Worm (Caenorhabditis elegans): Measurements from ENCODE around the gene svh-5.

Gene svh-5

DNA sequence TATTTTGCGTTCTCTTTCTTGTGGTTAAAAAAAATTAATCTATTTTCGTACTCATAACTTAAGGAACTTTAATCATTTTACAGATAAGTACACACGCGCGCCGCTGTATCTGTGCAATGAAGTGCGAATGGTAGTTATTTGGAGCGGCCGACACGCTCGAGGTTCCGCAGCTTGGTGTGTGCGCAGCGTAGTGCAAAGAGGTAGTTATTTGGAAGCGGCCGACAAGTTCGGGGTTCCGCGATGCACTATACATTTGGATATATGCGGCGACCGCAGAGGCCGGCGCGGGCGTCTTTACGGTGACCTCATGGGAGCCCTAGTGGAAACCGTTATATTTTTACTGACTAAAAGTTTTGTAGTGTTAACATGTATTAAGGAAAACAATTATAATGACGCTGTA lies 15.0 kb upstream of the svh-5 start:
- TF ChIP-seq ztf-16 (tag; optimal IDR thresholded peaks at IDR 0.05) (no peak), pax-1 (tag; optimal IDR thresholded peaks at IDR 0.05) (no peak), elt-2 (tag; optimal IDR thresholded peaks at IDR 0.05) (no peak), K09A11.1 (tag; optimal IDR thresholded peaks at IDR 0.05; ENCODE audit: insufficient read depth) (no peak), dmd-4 (tag; optimal IDR thresholded peaks at IDR 0.05; ENCODE audit: borderline replicate concordance) (no peak), che-1 (tag; optimal IDR thresholded peaks at IDR 0.05) (no peak), ceh-2 (tag; optimal IDR thresholded peaks at IDR 0.05) (no peak), hlh-8 (tag; optimal IDR thresholded peaks at IDR 0.05) (no peak), F13H6.1 (tag; optimal IDR thresholded peaks at IDR 0.05) (no peak), C08G9.2 (tag; optimal IDR thresholded peaks at IDR 0.05) (no peak)

DNA sequence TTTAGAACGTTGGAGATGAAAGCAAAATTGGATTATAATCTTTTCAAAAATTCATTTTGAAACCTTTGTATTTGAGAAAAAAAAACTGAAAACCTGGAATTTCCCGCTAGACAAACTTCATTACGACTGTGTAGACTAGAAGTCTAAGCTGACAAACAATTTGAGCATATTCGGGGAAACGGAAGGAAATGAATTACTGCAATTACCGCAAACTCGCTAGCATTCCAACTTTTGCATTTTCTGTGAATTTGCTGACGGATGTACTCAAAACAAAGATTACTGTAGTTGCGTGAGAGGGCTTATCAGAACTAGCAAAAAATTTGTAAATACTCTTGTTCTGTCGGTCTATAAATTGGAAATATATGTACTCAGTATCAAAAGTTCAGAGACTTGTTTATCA lies 12.2 kb upstream of the svh-5 start:
- TF ChIP-seq ama-1 (optimal IDR thresholded peaks at IDR 0.05) (no peak), ceh-9 (tag; optimal IDR thresholded peaks at IDR 0.05) (no peak), gmeb-2 (tag; optimal IDR thresholded peaks at IDR 0.05) (no peak), che-1 (tag; optimal IDR thresholded peaks at IDR 0.05) (no peak), fkh-10 (GFP tag; optimal IDR thresholded peaks at IDR 0.05) (no peak), unc-55 (GFP tag; optimal IDR thresholded peaks at IDR 0.05) (no peak)

DNA sequence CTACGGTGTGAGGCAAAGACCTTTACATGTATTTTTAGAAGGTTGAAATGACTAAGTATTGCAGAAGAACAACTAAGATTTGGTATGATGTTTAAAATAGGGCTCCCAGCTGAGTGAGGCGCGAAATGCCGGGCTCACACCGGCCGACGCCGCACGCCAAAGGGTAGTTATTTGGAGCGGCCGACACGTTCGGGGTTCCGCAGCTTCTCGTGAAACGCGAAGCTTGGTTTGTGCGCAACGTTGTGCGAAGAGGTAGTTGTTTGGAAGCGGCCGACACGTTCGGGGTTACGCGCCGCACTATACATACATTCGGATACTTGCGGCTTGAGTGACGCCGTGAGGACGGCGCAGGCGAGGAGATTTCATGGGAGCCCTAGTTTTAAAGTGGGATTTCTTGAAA lies 10.6 kb upstream of the svh-5 start:
- no peak for TF ChIP-seq tbx-7 (tag; optimal IDR thresholded peaks at IDR 0.05)
- no peak for TF ChIP-seq Y22D7AL.16 (tag; optimal IDR thresholded peaks at IDR 0.05)
- no peak for TF ChIP-seq eyg-1 (tag; optimal IDR thresholded peaks at IDR 0.05)
- TF ChIP-seq unc-3 (GFP tag; conservative IDR thresholded peaks at IDR 0.05) = no peak
- TF ChIP-seq unc-3 (tag; optimal IDR thresholded peaks at IDR 0.05) = no peak
- no peak for TF ChIP-seq unc-42 (tag; optimal IDR thresholded peaks at IDR 0.05)
- TF ChIP-seq lin-11 (tag; optimal IDR thresholded peaks at IDR 0.05) = no peak
- no peak for TF ChIP-seq npax-4 (tag; optimal IDR thresholded peaks at IDR 0.05)
- TF ChIP-seq pat-9 (tag; optimal IDR thresholded peaks at IDR 0.05) = no peak
- TF ChIP-seq ets-4 (tag; optimal IDR thresholded peaks at IDR 0.05) = no peak

DNA sequence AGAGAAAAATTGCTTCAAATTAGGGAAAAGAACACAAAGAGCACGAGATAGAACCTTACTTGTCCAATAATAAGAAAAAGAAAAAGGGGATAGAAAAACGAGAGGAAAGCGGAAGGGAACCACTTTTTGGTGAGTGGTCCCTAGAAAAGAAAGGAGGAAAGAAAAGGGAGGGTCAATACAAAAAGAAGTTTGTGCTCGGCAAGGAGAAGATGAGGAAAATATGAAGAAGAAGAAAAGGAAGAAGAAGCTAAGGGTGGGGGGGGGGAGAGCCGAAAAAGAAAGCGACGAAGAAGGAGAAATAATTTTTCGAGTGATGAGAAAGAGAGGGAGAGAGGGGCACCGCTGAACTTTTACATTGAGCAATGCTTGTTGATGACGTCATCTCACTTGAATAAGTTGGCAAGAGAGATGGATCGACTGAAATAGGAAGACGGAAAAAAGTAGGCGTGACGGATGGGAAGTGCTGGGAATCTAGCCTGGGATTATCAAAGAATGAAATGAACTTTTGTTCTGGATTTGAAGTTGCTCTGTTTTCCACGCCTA lies 8.3 kb upstream of the svh-5 start:
- TF ChIP-seq tbx-2 (tag; optimal IDR thresholded peaks at IDR 0.05) (peak; percentile 18), tbx-7 (tag; optimal IDR thresholded peaks at IDR 0.05) (no peak), pros-1 (tag; optimal IDR thresholded peaks at IDR 0.05) (no peak), ceh-24 (tag; optimal IDR thresholded peaks at IDR 0.05) (no peak), hlh-8 (tag; optimal IDR thresholded peaks at IDR 0.05) (no peak), ceh-22 (tag; optimal IDR thresholded peaks at IDR 0.05) (no peak), ceh-31 (tag; optimal IDR thresholded peaks at IDR 0.05) (peak; percentile 41), pag-3 (tag; optimal IDR thresholded peaks at IDR 0.05; ENCODE audit: borderline replicate concordance) (no peak), elt-2 (tag; optimal IDR thresholded peaks at IDR 0.05) (no peak), lin-11 (tag; optimal IDR thresholded peaks at IDR 0.05) (no peak), ama-1 (optimal IDR thresholded peaks at IDR 0.05) (no peak), ceh-18 (tag; optimal IDR thresholded peaks at IDR 0.05) (no peak), unc-42 (tag; optimal IDR thresholded peaks at IDR 0.05) (peak; percentile 79), ceh-19 (GFP tag; optimal IDR thresholded peaks at IDR 0.05) (no peak), nfya-1 (tag; optimal IDR thresholded peaks at IDR 0.05) (peak; percentile 31), Y22D7AL.16 (tag; optimal IDR thresholded peaks at IDR 0.05) (no peak), fkh-6 (tag; optimal IDR thresholded peaks at IDR 0.05) (no peak)

DNA sequence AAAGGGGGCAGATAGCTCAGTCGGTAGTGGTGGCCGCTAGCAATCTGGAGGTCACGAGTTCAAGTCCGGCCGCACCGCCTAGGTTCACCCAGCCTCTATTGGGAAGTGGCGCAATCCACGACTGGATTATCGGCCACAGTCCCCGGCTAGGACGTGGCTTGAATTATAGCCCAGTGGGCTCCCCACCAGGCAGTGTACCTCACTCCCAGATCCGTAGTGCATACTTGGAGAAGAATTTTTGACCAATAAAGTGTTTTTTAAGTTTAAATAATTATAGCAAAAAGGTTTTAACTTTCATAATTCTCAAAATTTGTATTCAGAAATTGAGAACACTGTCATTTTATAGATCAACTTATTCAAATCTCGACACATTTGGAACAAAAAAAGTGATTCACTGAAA lies 7.8 kb upstream of the svh-5 start:
- TF ChIP-seq unc-86 (tag; optimal IDR thresholded peaks at IDR 0.05) (no peak), hlh-13 (GFP tag; optimal IDR thresholded peaks at IDR 0.05) (no peak), ceh-31 (tag; optimal IDR thresholded peaks at IDR 0.05) (no peak), ceh-2 (tag; optimal IDR thresholded peaks at IDR 0.05) (no peak), K09A11.1 (tag; optimal IDR thresholded peaks at IDR 0.05; ENCODE audit: insufficient read depth) (no peak), lin-11 (tag; optimal IDR thresholded peaks at IDR 0.05) (no peak), tbx-7 (tag; optimal IDR thresholded peaks at IDR 0.05) (no peak), pha-2 (tag; optimal IDR thresholded peaks at IDR 0.05) (no peak), eyg-1 (tag; optimal IDR thresholded peaks at IDR 0.05) (no peak), hlh-6 (tag; optimal IDR thresholded peaks at IDR 0.05) (no peak), ceh-22 (tag; optimal IDR thresholded peaks at IDR 0.05) (no peak), C38D4.7 (GFP tag; optimal IDR thresholded peaks at IDR 0.05) (no peak), ceh-48 (tag; optimal IDR thresholded peaks at IDR 0.05) (no peak), ceh-9 (tag; optimal IDR thresholded peaks at IDR 0.05) (no peak), unc-42 (tag; optimal IDR thresholded peaks at IDR 0.05) (no peak), ceh-19 (GFP tag; optimal IDR thresholded peaks at IDR 0.05) (no peak), ets-4 (tag; optimal IDR thresholded peaks at IDR 0.05) (no peak), madf-2 (tag; optimal IDR thresholded peaks at IDR 0.05) (no peak), ref-2 (tag; optimal IDR thresholded peaks at IDR 0.05) (no peak), tbx-2 (tag; optimal IDR thresholded peaks at IDR 0.05) (no peak)
